Fruit fly (Drosophila melanogaster) whole organism, embryonic: ENCODE measurements around the gene CG14511.

Experiments used
- Bteb2 ChIP-seq: fragments of 200-800 bp; sonication (Bioruptor generic); optimal IDR thresholded peaks from 2 replicates; lab custom pipeline; 2016; ENCODE audit warnings: missing biosample characterization, missing genetic modification characterization
- CG12236 ChIP-seq: fragments of 200-800 bp; sonication (Bioruptor generic); optimal IDR thresholded peaks from 2 replicates; lab custom pipeline; 2016; ENCODE audit warnings: missing biosample characterization, missing genetic modification characterization
- CG12299 ChIP-seq: fragments of 200-800 bp; sonication (Bioruptor generic); optimal IDR thresholded peaks from 2 replicates; lab custom pipeline; 2018; ENCODE audit warnings: missing biosample characterization, mild to moderate bottlenecking, missing genetic modification characterization
- CG1529 ChIP-seq: fragments of 200-800 bp; sonication (Bioruptor generic); optimal IDR thresholded peaks from 3 replicates; lab custom pipeline; 2018; ENCODE audit warnings: missing biosample characterization, missing genetic modification characterization
- CG17186 ChIP-seq: fragments of 200-800 bp; sonication (Bioruptor generic); optimal IDR thresholded peaks from 3 replicates; lab custom pipeline; 2017; ENCODE audit warnings: missing biosample characterization, missing genetic modification reagents, missing genetic modification characterization
- Dfd ChIP-seq, 2 experiments: fragments of >200 bp; optimal IDR thresholded peaks; 2 replicates each; lab custom pipeline; 2017; ENCODE audit warnings: missing biosample characterization in 2 of 2, missing genetic modification characterization in 2 of 2
- Kr ChIP-seq: fragments of 200-800 bp; sonication (Bioruptor generic); optimal IDR thresholded peaks from 2 replicates; lab custom pipeline; 2017; ENCODE audit warnings: missing biosample characterization, mild to moderate bottlenecking, missing genetic modification characterization
- ftz-f1 ChIP-seq: fragments of 200-800 bp; sonication (Bioruptor generic); optimal IDR thresholded peaks from 2 replicates; lab custom pipeline; 2016; ENCODE audit warnings: missing biosample characterization, missing genetic modification characterization
- h ChIP-seq: fragments of >200 bp; optimal IDR thresholded peaks from 2 replicates; lab custom pipeline; 2017
- sc ChIP-seq, 3 experiments: fragments of >200 bp in 2 of 3; fragments of 200-800 bp in 1 of 3; sonication (Bioruptor generic) in 1 of 3; optimal IDR thresholded peaks; 2 replicates in 2 of 3; 3 replicates in 1 of 3; lab custom pipeline; 2017; ENCODE audit warnings: mild to moderate bottlenecking in 1 of 3, missing biosample characterization in 1 of 3, missing genetic modification characterization in 1 of 3, missing genetic modification reagents in 1 of 3

- TF ChIP-seq CG12236 (GFP tag; lab: Kevin White, UChicago) (peak; percentile 68), Dfd (GFP tag; optimal IDR thresholded peaks at IDR 0.05; lab: Kevin White, UChicago) (no peak), sc (optimal IDR thresholded peaks at IDR 0.05; lab: Kevin White, UChicago) (no peak), sc (GFP tag; optimal IDR thresholded peaks at IDR 0.05; lab: Kevin White, UChicago) (peak; percentile 62), CG12299 (tag; lab: Kevin White, UChicago) (peak; percentile 63), CG1529 (GFP tag; lab: Kevin White, UChicago) (peak; percentile 61), Bteb2 (peak; percentile 65), ftz-f1 (peak; percentile 15), h (no peak), Kr (GFP tag; lab: Kevin White, UChicago) (peak; percentile 82), CG17186 (GFP tag; lab: Kevin White, UChicago) (peak; percentile 46)
These were observed 11.0 kb upstream of the CG14511 start, which contains the start of gene rdog for dm6 chr3R:29157418-29158398.
